Worm (Caenorhabditis elegans) whole organism, early embryonic: Measurements from ENCODE around the gene ztf-22.

Source experiments
- B0310.2 ChIP-seq: sonication (generic microtip); optimal IDR thresholded peaks from 2 replicates; lab custom pipeline; 2016; ENCODE audit warnings: mild to moderate bottlenecking, missing genetic modification characterization, missing compliant biosample characterization
- F13C5.2 ChIP-seq: sonication (generic microtip); optimal IDR thresholded peaks from 2 replicates; lab custom pipeline; 2017; ENCODE audit warnings: mild to moderate bottlenecking, missing genetic modification characterization, inconsistent platforms, missing compliant biosample characterization
- ama-1 ChIP-seq: fragments of 150-350 bp; optimal IDR thresholded peaks from 2 replicates; lab custom pipeline; 2014
- ceh-13 ChIP-seq: fragments of 200-800 bp; sonication (Bioruptor generic); optimal IDR thresholded peaks from 2 replicates; lab custom pipeline; 2018; ENCODE audit warnings: mild to moderate bottlenecking, missing genetic modification characterization, missing compliant biosample characterization
- ceh-36 ChIP-seq: sonication (generic microtip); optimal IDR thresholded peaks from 2 replicates; lab custom pipeline; 2016; ENCODE audit warnings: missing genetic modification characterization, inconsistent platforms, missing compliant biosample characterization
- flt-1 ChIP-seq: fragments of 200-800 bp; sonication (Bioruptor generic); IDR thresholded peaks from 2 replicates; pipeline ENCODE4 v1.3.6; 2022; ENCODE audit warnings: missing genetic modification characterization, missing compliant biosample characterization
- hmbx-1 ChIP-seq: sonication (generic microtip); optimal IDR thresholded peaks from 2 replicates; lab custom pipeline; 2016; ENCODE audit warnings: mild to moderate bottlenecking, missing genetic modification characterization, missing compliant biosample characterization
- hnd-1 ChIP-seq: sonication (generic microtip); optimal IDR thresholded peaks from 2 replicates; lab custom pipeline; 2016; ENCODE audit warnings: missing genetic modification characterization, missing compliant biosample characterization
- scrt-1 ChIP-seq: fragments of 200-800 bp; sonication (Bioruptor generic); IDR thresholded peaks from 2 replicates; pipeline ENCODE4 v1.3.6; 2022; ENCODE audit warnings: missing genetic modification characterization, missing compliant biosample characterization
- sea-1 ChIP-seq: fragments of 200-800 bp; sonication (Bioruptor generic); conservative IDR thresholded peaks from 2 replicates; pipeline ENCODE4 v1.3.6; 2022; ENCODE audit warnings: missing genetic modification characterization, missing compliant biosample characterization
- tbx-11 ChIP-seq: fragments of 200-800 bp; sonication (Bioruptor generic); IDR thresholded peaks from 2 replicates; pipeline ENCODE4 v1.3.6; 2022; ENCODE audit warnings: missing genetic modification characterization, missing compliant biosample characterization
- tbx-37 ChIP-seq: fragments of 200-800 bp; sonication (Bioruptor generic); conservative IDR thresholded peaks from 2 replicates; pipeline ENCODE4 v1.3.6; 2022; ENCODE audit warnings: missing genetic modification reagents, missing genetic modification characterization, missing compliant biosample characterization

DNA sequence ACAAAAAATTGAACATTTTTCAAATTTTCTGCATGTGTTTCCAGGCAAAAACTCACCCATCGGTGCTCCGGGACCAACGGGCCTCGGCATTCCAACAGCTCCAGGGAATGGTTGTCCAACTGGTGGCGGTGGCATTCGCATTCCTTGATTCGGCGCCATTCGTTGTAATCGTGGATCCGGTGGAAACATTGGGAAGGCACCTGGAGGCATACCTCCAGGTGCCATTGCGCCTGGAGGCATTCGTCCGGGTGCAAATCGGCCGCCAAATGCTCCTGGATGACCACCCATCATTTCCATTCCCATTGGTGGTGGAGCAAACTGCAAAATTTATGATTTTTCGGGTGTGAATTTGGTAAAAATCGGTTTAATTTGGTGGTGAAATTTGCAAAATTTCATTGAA is 40.8 kb upstream of the ztf-22 start:
- TF ChIP-seq sea-1 (GFP tag; lab: Robert Waterston, UW) (no peak), F13C5.2 (tag; lab: Kevin White, UChicago) (no peak), ceh-13 (GFP tag; lab: Kevin White, UChicago) (no peak), hmbx-1 (no peak), ama-1 (lab: Kevin White, UChicago) (no peak), ceh-36 (tag; lab: Kevin White, UChicago) (no peak), flt-1 (GFP tag; lab: Robert Waterston, UW) (no peak), tbx-37 (GFP tag; lab: Robert Waterston, UW) (no peak), tbx-11 (GFP tag; lab: Robert Waterston, UW) (no peak), B0310.2 (no peak), hnd-1 (no peak), scrt-1 (GFP tag; lab: Robert Waterston, UW) (no peak)
